Worm (Caenorhabditis elegans): ENCODE data around the gene ins-13.
A peak's percentile ranks its signal among the peaks of the same experiment; 100 is the strongest.

The ins-13 gene

ce11 chrII:5544764-5545163 lies at the start of gene ins-13:
ins-13 (minus strand) TSS chrII:5544864.
- TF ChIP-seq zag-1 (tag; optimal IDR thresholded peaks at IDR 0.05), result no peak
- TF ChIP-seq elt-2 (tag; optimal IDR thresholded peaks at IDR 0.05), result no peak
- TF ChIP-seq isw-1 (GFP tag; IDR thresholded peaks at IDR 0.05), result no peak
- no peak for TF ChIP-seq hlh-17 (GFP tag; optimal IDR thresholded peaks at IDR 0.05; ENCODE audit: borderline replicate concordance)
- no peak for TF ChIP-seq fos-1 (tag; optimal IDR thresholded peaks at IDR 0.05)
- TF ChIP-seq unc-98 (GFP tag; IDR thresholded peaks at IDR 0.05), result no peak

ce11 chrII:5594210-5594764 lies 49.6 kb upstream of the ins-13 start, which contains the start of gene ttc-4:
ttc-4 (plus strand) TSS chrII:5594714.
- TF ChIP-seq efl-1 (optimal IDR thresholded peaks at IDR 0.05) (peak; percentile 50 to 59), efl-1 (GFP tag; optimal IDR thresholded peaks at IDR 0.05 in 1 of 2) (peak; percentile 1 to 58), rnt-1 (tag; optimal IDR thresholded peaks at IDR 0.05) (peak; percentile 19), elt-3 (tag; optimal IDR thresholded peaks at IDR 0.05) (peak in 1 of 6 experiments; percentile 21), ceh-88 (GFP tag; IDR thresholded peaks at IDR 0.05) (no peak), unc-62 (GFP tag; optimal IDR thresholded peaks at IDR 0.05) (no peak), nhr-90 (tag; optimal IDR thresholded peaks at IDR 0.05; ENCODE audit: poor library complexity) (peak; percentile 26), nhr-237 (tag; optimal IDR thresholded peaks at IDR 0.05) (no peak), xbp-1 (tag; optimal IDR thresholded peaks at IDR 0.05) (peak; percentile 33), lin-14 (GFP tag; optimal IDR thresholded peaks at IDR 0.05) (peak; percentile 51), ceh-63 (GFP tag; optimal IDR thresholded peaks at IDR 0.05) (no peak), fkh-8 (tag; optimal IDR thresholded peaks at IDR 0.05) (peak; percentile 45), irx-1 (tag; optimal IDR thresholded peaks at IDR 0.05) (peak; percentile 17), blmp-1 (tag; optimal IDR thresholded peaks at IDR 0.05) (peak; percentile 28), nhr-71 (tag; optimal IDR thresholded peaks at IDR 0.05) (peak; percentile 61), nhr-76 (tag; optimal IDR thresholded peaks at IDR 0.05) (no peak), nhr-77 (tag; optimal IDR thresholded peaks at IDR 0.05) (peak; percentile 34), ceh-90 (tag; optimal IDR thresholded peaks at IDR 0.05) (no peak), lsy-2 (tag; optimal IDR thresholded peaks at IDR 0.05) (peak; percentile 5 to 82), dpl-1 (GFP tag; optimal IDR thresholded peaks at IDR 0.05) (peak; percentile 11 to 67 (median 41)), F16B12.6 (tag; optimal IDR thresholded peaks at IDR 0.05) (peak; percentile 12), alr-1 (tag; optimal IDR thresholded peaks at IDR 0.05; ENCODE audit: borderline replicate concordance) (no peak), egl-13 (tag; optimal IDR thresholded peaks at IDR 0.05) (no peak), tbx-2 (tag; optimal IDR thresholded peaks at IDR 0.05) (peak; percentile 23), lin-35 (GFP tag; optimal IDR thresholded peaks at IDR 0.05) (peak; percentile 41 to 73), nhr-20 (tag; optimal IDR thresholded peaks at IDR 0.05) (peak; percentile 43), nhr-11 (tag; optimal IDR thresholded peaks at IDR 0.05) (no peak), skn-1 (tag; optimal IDR thresholded peaks at IDR 0.05) (peak; percentile 48), C16A3.4 (tag; optimal IDR thresholded peaks at IDR 0.05) (peak; percentile 76), lin-15B (tag; optimal IDR thresholded peaks at IDR 0.05) (peak; percentile 48), elt-2 (tag; optimal IDR thresholded peaks at IDR 0.05) (peak; percentile 8), isw-1 (GFP tag; IDR thresholded peaks at IDR 0.05) (peak; percentile 28; the same call in 1 of the 2 replicates), snu-23 (GFP tag; optimal IDR thresholded peaks at IDR 0.05) (peak; percentile 49), fkh-10 (GFP tag; optimal IDR thresholded peaks at IDR 0.05) (no peak), aha-1 (tag; optimal IDR thresholded peaks at IDR 0.05) (no peak), nhr-85 (tag) (peak; percentile 69), unc-130 (tag; optimal IDR thresholded peaks at IDR 0.05) (peak; percentile 40), nhr-28 (tag; optimal IDR thresholded peaks at IDR 0.05) (no peak), aly-2 (tag; optimal IDR thresholded peaks at IDR 0.05) (no peak), ceh-82 (tag; optimal IDR thresholded peaks at IDR 0.05) (peak in 2 of 3 experiments; percentile 1), lir-3 (tag; optimal IDR thresholded peaks at IDR 0.05; ENCODE audit: poor library complexity) (peak; percentile 63), snpc-4 (tag; optimal IDR thresholded peaks at IDR 0.05) (peak; percentile 15), ztf-4 (tag; optimal IDR thresholded peaks at IDR 0.05) (no peak), mep-1 (tag; optimal IDR thresholded peaks at IDR 0.05) (peak; percentile 36), nhr-47 (tag; optimal IDR thresholded peaks at IDR 0.05) (peak; percentile 43)
